Worm (Caenorhabditis elegans) whole organism, L2 larva: ENCODE results near the gene pho-8.

ENCODE experiments used
- elt-1 ChIP-seq: fragments of 150-350 bp; optimal IDR thresholded peaks from 2 replicates; lab custom pipeline; 2014; ENCODE audit warnings: missing biosample characterization, missing genetic modification characterization
- nhr-129 ChIP-seq: fragments of 150-350 bp; optimal IDR thresholded peaks from 2 replicates; lab custom pipeline; 2014; ENCODE audit warnings: missing biosample characterization, missing genetic modification characterization
- nhr-237 ChIP-seq: fragments of 150-350 bp; optimal IDR thresholded peaks from 2 replicates; lab custom pipeline; 2014; ENCODE audit warnings: missing biosample characterization, missing genetic modification characterization

DNA sequence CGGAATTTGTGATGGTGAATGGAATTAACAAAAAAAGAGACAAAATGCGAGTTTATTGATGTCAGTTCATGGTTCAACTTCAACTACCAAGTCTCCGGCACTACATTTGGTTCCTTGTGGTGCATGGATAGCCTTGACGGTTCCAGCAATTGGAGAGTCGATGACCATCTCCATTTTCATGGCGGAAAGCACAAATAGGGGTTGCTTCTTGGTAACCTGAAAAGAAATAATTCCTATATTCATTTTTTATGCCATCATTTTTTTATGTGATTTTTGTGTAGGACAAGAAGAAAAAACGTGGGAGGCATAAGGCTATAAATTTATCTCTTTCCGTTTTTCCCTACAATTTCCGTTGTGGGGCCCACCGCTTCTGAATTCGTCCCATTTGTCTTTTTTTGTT, 15.4 kb upstream of the pho-8 start:
- no peak for TF ChIP-seq nhr-129 (tag; lab: Kevin White, UChicago)
- TF ChIP-seq elt-1 (tag; lab: Kevin White, UChicago): no peak
- TF ChIP-seq nhr-237 (tag; lab: Kevin White, UChicago): no peak
